Fruit fly (Drosophila melanogaster): ENCODE results near the gene CG9698.

Gene CG9698

DNA sequence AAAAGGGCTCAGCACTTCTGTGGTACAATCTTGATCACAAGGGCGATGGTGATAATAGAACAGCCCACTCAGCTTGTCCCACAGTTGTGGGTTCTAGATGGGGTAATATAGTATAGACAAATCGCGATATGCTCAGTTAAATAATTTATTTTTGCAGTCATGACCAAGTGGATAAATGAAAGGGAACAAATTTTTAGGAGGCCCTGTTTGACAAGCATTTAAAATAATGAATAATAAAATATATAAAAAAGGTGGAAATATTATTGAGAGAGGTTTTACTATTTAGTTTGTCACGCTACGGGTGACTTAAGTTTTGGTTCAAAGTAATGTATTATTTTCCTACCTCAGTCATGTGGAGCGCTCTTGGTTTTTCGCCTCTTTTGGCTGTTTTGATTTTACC lies 6.9 kb upstream of the CG9698 start, which contains the start of gene CG34041:
Gene CG34041 (plus strand): TSS at position 301 of the 400 bp plus-strand sequence.
- TF ChIP-seq CG11902 (GFP tag; optimal IDR thresholded peaks at IDR 0.05): no peak
- TF ChIP-seq Blimp-1 (GFP tag; optimal IDR thresholded peaks at IDR 0.05): no peak
- no peak for TF ChIP-seq Sox15 (GFP tag; optimal IDR thresholded peaks at IDR 0.05)
- TF ChIP-seq fd85E (GFP tag; optimal IDR thresholded peaks at IDR 0.05): no peak
- no peak for TF ChIP-seq CG8319 (GFP tag; optimal IDR thresholded peaks at IDR 0.05)
- TF ChIP-seq CG9139 (GFP tag; optimal IDR thresholded peaks at IDR 0.05): no peak
- no peak for TF ChIP-seq Hr4 (GFP tag; optimal IDR thresholded peaks at IDR 0.05)
- no peak for TF ChIP-seq CG32006 (GFP tag; optimal IDR thresholded peaks at IDR 0.05)
- TF ChIP-seq CG6792 (GFP tag; optimal IDR thresholded peaks at IDR 0.05): no peak
- TF ChIP-seq CG34406 (GFP tag; optimal IDR thresholded peaks at IDR 0.05): no peak
- TF ChIP-seq CG11762 (GFP tag; optimal IDR thresholded peaks at IDR 0.05; ENCODE audit: insufficient read depth): no peak
- no peak for TF ChIP-seq topi (GFP tag; optimal IDR thresholded peaks at IDR 0.05)
- no peak for TF ChIP-seq Met (GFP tag; optimal IDR thresholded peaks at IDR 0.05)
- no peak for TF ChIP-seq CG8119 (GFP tag; IDR thresholded peaks at IDR 0.05)
- TF ChIP-seq CG6808 (GFP tag; optimal IDR thresholded peaks at IDR 0.05): no peak
- no peak for TF ChIP-seq fd59A (GFP tag; optimal IDR thresholded peaks at IDR 0.05)
- no peak for TF ChIP-seq CG10669 (GFP tag; optimal IDR thresholded peaks at IDR 0.05)

DNA sequence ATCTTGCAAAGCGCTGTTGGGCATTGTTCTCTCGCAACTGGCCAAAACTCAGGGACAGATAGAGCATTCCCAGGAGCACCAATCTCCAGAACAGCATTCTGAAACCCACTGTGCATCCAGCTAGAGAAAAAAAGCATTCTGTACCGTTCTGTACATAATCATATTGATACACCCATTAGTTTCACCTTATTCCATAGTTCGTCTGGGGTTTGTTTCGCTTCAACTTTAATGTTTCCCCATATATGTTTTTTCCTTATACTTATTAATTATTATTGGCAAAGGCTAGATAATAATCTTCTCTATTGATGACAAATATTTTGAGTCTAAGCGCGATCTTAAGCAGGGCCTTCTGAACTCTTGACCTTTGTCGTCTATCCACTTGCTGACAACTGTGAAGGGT lies 2.5 kb upstream of the CG9698 start, which contains the start of gene PH4alphaNE2:
Gene PH4alphaNE2 (minus strand): TSS at position 101 of the 400 bp plus-strand sequence.
- TF ChIP-seq CG31627 (GFP tag; optimal IDR thresholded peaks at IDR 0.05): no peak
- no peak for TF ChIP-seq Gug (GFP tag; IDR thresholded peaks at IDR 0.05)
- no peak for TF ChIP-seq Ets96B (tag; optimal IDR thresholded peaks at IDR 0.05)

DNA sequence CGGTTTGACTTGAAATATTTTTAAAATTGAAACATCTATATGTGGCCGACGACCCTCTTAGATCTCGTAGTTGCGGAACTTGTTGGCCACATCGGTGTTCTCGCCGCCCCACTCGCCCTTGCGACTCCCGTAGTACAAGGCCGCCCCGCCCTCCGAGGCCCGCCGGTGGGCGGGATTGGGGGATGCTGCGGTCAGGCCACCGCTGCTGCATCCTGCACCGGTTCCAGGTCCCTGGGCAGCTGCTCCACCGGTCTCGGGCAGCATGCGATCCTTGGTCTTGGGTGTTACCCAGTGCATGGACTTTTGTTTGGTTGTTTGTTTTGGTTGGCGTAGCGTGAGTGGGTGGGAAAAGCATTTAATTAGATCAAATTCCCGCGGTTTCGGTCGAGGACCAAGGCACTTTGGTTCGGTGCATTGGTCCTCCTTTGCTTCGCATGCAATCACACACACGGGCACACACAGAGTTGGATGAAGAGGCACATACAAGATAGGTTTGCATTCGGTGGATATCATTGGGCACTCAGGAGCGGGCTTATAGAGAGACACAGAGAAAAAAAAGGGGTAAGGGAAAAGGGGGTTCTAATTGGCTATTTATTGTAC lies 3.8 kb downstream of the CG9698 start:
- TF ChIP-seq CG7368 (GFP tag; optimal IDR thresholded peaks at IDR 0.05) (no peak), Eip75B (GFP tag; optimal IDR thresholded peaks at IDR 0.05) (no peak), svp (GFP tag) (no peak), CG11762 (GFP tag; optimal IDR thresholded peaks at IDR 0.05; ENCODE audit: insufficient read depth) (no peak)

DNA sequence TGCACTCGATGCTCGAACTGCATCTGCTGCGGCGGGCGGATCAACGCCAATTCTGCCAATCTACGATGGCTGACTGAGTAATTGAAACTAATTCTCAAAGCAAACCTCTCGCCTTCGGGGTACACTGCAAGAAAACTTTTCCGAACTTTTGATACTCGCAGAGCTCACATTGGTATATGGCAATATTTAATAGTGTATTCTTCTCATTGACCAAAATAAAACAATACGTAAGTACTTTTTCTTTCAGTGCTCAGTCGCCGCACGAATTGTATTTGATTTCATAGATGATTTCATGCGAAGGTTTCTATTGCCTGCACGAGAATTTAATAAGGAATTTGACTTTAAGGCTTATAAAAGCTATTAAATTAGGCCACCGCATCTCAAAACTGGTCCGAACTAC lies 11.1 kb downstream of the CG9698 start:
- no peak for TF ChIP-seq Eip93F (GFP tag; optimal IDR thresholded peaks at IDR 0.05)
- no peak for TF ChIP-seq CG10631 (GFP tag; optimal IDR thresholded peaks at IDR 0.05)
- peak; percentile 31; the same call in 1 of the 3 replicates for TF ChIP-seq CG8119 (GFP tag; IDR thresholded peaks at IDR 0.05)
- TF ChIP-seq esn (GFP tag; optimal IDR thresholded peaks at IDR 0.05): no peak
- TF ChIP-seq acj6 (GFP tag; optimal IDR thresholded peaks at IDR 0.05): no peak
- TF ChIP-seq CG3919 (GFP tag; optimal IDR thresholded peaks at IDR 0.05): no peak
- peak; percentile 54; the same call in 1 of the 3 replicates for TF ChIP-seq eg (GFP tag; IDR thresholded peaks at IDR 0.05)
- TF ChIP-seq fd85E (GFP tag; optimal IDR thresholded peaks at IDR 0.05): no peak
- TF ChIP-seq CG32006 (GFP tag; optimal IDR thresholded peaks at IDR 0.05): peak; percentile 27
- TF ChIP-seq CG10669 (GFP tag; optimal IDR thresholded peaks at IDR 0.05): no peak
- TF ChIP-seq CG6163 (GFP tag; IDR thresholded peaks at IDR 0.05): peak; percentile 69

DNA sequence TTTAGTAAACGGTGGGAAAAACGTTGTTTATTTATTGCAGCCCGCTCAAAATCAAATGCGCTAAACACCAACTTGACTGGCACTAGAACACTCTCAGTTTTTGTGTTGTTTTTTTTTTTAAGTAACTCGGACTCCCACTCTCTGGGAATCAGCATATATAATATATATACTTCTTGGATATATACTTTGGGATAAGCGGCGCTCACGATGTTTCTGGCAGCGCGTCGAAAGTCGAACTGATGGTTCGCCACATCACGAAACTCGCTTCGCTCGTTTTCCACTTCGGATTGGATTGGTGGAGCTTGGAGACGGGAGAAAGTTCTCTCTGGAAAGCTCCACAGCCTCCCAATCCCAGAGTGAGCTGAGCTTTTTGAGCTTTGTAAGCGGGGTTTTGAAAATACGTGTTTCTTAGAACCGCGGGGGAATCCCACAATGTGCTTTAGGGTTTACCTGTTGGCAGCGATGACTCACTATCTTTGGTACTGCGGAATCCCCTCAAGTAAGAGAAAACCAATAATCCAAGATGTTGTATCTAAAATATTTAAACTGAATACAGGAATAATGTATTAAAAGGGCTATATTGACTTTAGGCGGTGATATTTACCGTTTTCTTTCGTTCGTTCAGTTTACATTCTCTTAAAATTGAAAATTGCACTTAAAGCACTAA lies 12.4 kb downstream of the CG9698 start, which contains the start of gene jdp:
Gene jdp (minus strand): TSS at position 239 of the 667 bp plus-strand sequence.
- TF ChIP-seq lz (GFP tag; optimal IDR thresholded peaks at IDR 0.05): no peak
- TF ChIP-seq Lpt (GFP tag; optimal IDR thresholded peaks at IDR 0.05): no peak
- no peak for TF ChIP-seq Sox14 (GFP tag; optimal IDR thresholded peaks at IDR 0.05)
- no peak for TF ChIP-seq fd59A (GFP tag; optimal IDR thresholded peaks at IDR 0.05)
- TF ChIP-seq CG3032 (tag; optimal IDR thresholded peaks at IDR 0.05): no peak
- peak; percentile 4 for TF ChIP-seq spab (GFP tag; optimal IDR thresholded peaks at IDR 0.05)
- peak; percentile 18 to 37 for TF ChIP-seq ss (GFP tag; optimal IDR thresholded peaks at IDR 0.05)
- peak; percentile 16 for TF ChIP-seq topi (GFP tag; optimal IDR thresholded peaks at IDR 0.05)
- peak; percentile 37 for TF ChIP-seq CG16779 (tag; optimal IDR thresholded peaks at IDR 0.05)
- peak; percentile 34 for TF ChIP-seq CG3919 (GFP tag; optimal IDR thresholded peaks at IDR 0.05)
- TF ChIP-seq CG6808 (GFP tag; optimal IDR thresholded peaks at IDR 0.05): peak; percentile 12
- TF ChIP-seq dsx (GFP tag; optimal IDR thresholded peaks at IDR 0.05; ENCODE audit: poor library complexity, severe bottlenecking): no peak
- no peak for TF ChIP-seq achi (GFP tag; optimal IDR thresholded peaks at IDR 0.05)
- peak; percentile 24 for TF ChIP-seq CG9139 (GFP tag; optimal IDR thresholded peaks at IDR 0.05)
- TF ChIP-seq Met (GFP tag; optimal IDR thresholded peaks at IDR 0.05): peak; percentile 8
- TF ChIP-seq CG34406 (GFP tag; optimal IDR thresholded peaks at IDR 0.05): no peak
- no peak; the same call in 1 of the 3 replicates for TF ChIP-seq CG8119 (GFP tag; IDR thresholded peaks at IDR 0.05)
- no peak for TF ChIP-seq salr (GFP tag; optimal IDR thresholded peaks at IDR 0.05)
- no peak for TF ChIP-seq CG7368 (GFP tag; optimal IDR thresholded peaks at IDR 0.05)
- no peak for TF ChIP-seq Gug (GFP tag; IDR thresholded peaks at IDR 0.05)
- peak; percentile 50 for TF ChIP-seq CG6276 (GFP tag; optimal IDR thresholded peaks at IDR 0.05)

All from whole organism, prepupa.